Worm (Caenorhabditis elegans): ENCODE results near the gene dnj-18.

The dnj-18 gene

DNA sequence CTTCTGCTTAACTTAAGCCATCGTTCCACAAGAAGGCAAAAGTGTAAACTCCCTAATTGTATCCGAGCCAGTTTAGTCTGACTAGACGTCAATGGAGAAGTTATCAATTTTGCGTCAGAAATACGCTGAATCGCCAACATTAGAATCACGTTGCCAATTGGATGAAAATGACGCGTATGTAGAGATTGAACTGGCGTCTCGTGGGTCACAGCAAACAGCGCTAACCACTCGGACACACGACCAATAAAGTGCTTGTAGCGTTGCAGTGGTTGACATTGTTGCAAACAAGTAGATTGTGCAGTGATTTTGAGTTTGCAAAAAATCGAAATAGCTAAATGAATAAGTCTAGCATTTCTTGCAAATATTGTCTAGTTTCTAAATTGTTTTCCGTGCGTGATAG lies 8.3 kb upstream of the dnj-18 start (continued):
- TF ChIP-seq rec-8 (tag; optimal IDR thresholded peaks at IDR 0.05) (peak; percentile 78 to 96), mxl-1 (tag; optimal IDR thresholded peaks at IDR 0.05) (peak; percentile 92), hrde-1 (tag; optimal IDR thresholded peaks at IDR 0.05; ENCODE audit: borderline replicate concordance) (peak; percentile 86), F49E8.2 (tag; optimal IDR thresholded peaks at IDR 0.05; ENCODE audit: insufficient read depth) (peak; percentile 90), bed-2 (GFP tag; IDR thresholded peaks at IDR 0.05) (no peak), Y53F4B.3 (GFP tag; IDR thresholded peaks at IDR 0.05) (peak; percentile 74; the same call in 1 of the 2 replicates), F39B2.1 (GFP tag; IDR thresholded peaks at IDR 0.05) (0 out of 2 replicates have a peak, but pooled peaks have one; percentile 7), ceh-40 (GFP tag; IDR thresholded peaks at IDR 0.05) (peak; percentile 76; the same call in 1 of the 2 replicates), F57A8.1 (GFP tag; optimal IDR thresholded peaks at IDR 0.05) (peak; percentile 74), ztf-22 (GFP tag; optimal IDR thresholded peaks at IDR 0.05) (peak; percentile 53), ceh-91 (GFP tag; IDR thresholded peaks at IDR 0.05) (0 out of 2 replicates have a peak, but pooled peaks have one; percentile 26), F23B12.7 (tag; optimal IDR thresholded peaks at IDR 0.05; ENCODE audit: insufficient read depth) (peak; percentile 82), rpc-1 (optimal IDR thresholded peaks at IDR 0.05) (peak; percentile 91), rpc-1 (tag; optimal IDR thresholded peaks at IDR 0.05) (peak; percentile 100), snpc-1.3 (tag; optimal IDR thresholded peaks at IDR 0.05; ENCODE audit: insufficient read depth) (peak; percentile 92), hmg-20 (GFP tag; IDR thresholded peaks at IDR 0.05) (0 out of 2 replicates have a peak, but pooled peaks have one; percentile 59), chd-7 (tag; optimal IDR thresholded peaks at IDR 0.05) (peak; percentile 90), xnd-1 (tag; optimal IDR thresholded peaks at IDR 0.05) (peak; percentile 26), mel-28 (tag; optimal IDR thresholded peaks at IDR 0.05; ENCODE audit: borderline replicate concordance) (no peak), pha-4 (tag; optimal IDR thresholded peaks at IDR 0.05) (peak; percentile 47), T26A5.8 (tag; optimal IDR thresholded peaks at IDR 0.05) (peak; percentile 79), dpl-1 (GFP tag; optimal IDR thresholded peaks at IDR 0.05) (no peak), B0336.3 (GFP tag; IDR thresholded peaks at IDR 0.05) (peak; percentile 71), ekl-4 (GFP tag; IDR thresholded peaks at IDR 0.05) (peak; percentile 81), madf-10 (tag; optimal IDR thresholded peaks at IDR 0.05) (peak; percentile 74), pbrm-1 (GFP tag; IDR thresholded peaks at IDR 0.05) (peak; percentile 66), ceh-58 (GFP tag; IDR thresholded peaks at IDR 0.05) (0 out of 2 replicates have a peak, but pooled peaks have one; percentile 58), F10E7.11 (tag; optimal IDR thresholded peaks at IDR 0.05) (peak; percentile 62), hlh-26 (GFP tag; conservative IDR thresholded peaks at IDR 0.05) (no peak), zfh-2 (GFP tag; conservative IDR thresholded peaks at IDR 0.05) (no peak), dpff-1 (tag; optimal IDR thresholded peaks at IDR 0.05) (no peak), nfya-2 (GFP tag; IDR thresholded peaks at IDR 0.05) (no peak), atf-7 (tag; optimal IDR thresholded peaks at IDR 0.05) (peak; percentile 69), F57C9.4 (tag; optimal IDR thresholded peaks at IDR 0.05) (peak; percentile 64), nhr-27 (tag; optimal IDR thresholded peaks at IDR 0.05) (no peak), F52B5.7 (tag; optimal IDR thresholded peaks at IDR 0.05) (peak; percentile 91), unc-130 (GFP tag; optimal IDR thresholded peaks at IDR 0.05) (peak; percentile 76), nhr-80 (tag; optimal IDR thresholded peaks at IDR 0.05) (peak; percentile 70), ccch-3 (GFP tag; optimal IDR thresholded peaks at IDR 0.05) (peak; percentile 85), lin-26 (GFP tag; IDR thresholded peaks at IDR 0.05) (peak; percentile 97), nfyb-1 (GFP tag; IDR thresholded peaks at IDR 0.05) (peak; percentile 91), Y56A3A.18 (GFP tag; IDR thresholded peaks at IDR 0.05) (0 out of 2 replicates have a peak, but pooled peaks have one; percentile 45), Y53G8AR.9 (GFP tag; conservative IDR thresholded peaks at IDR 0.05) (peak; percentile 77), attf-6 (GFP tag; IDR thresholded peaks at IDR 0.05) (peak; percentile 72; the same call in 1 of the 2 replicates)

Measured in whole organism, young adult.